Worm (Caenorhabditis elegans) whole organism, early embryonic: ENCODE data around the gene kat-1.

Experiments
- F13C5.2 ChIP-seq: sonication (generic microtip); optimal IDR thresholded peaks from 2 replicates; lab custom pipeline; 2017; ENCODE audit warnings: mild to moderate bottlenecking, missing genetic modification characterization, inconsistent platforms, missing compliant biosample characterization
- aly-1 ChIP-seq: sonication (generic microtip); optimal IDR thresholded peaks from 2 replicates; lab custom pipeline; 2016; ENCODE audit warnings: missing genetic modification characterization, missing compliant biosample characterization
- ama-1 ChIP-seq: fragments of 150-350 bp; optimal IDR thresholded peaks from 2 replicates; lab custom pipeline; 2014
- ceh-13 ChIP-seq: fragments of 200-800 bp; sonication (Bioruptor generic); optimal IDR thresholded peaks from 2 replicates; lab custom pipeline; 2018; ENCODE audit warnings: mild to moderate bottlenecking, missing genetic modification characterization, missing compliant biosample characterization
- ceh-36 ChIP-seq: sonication (generic microtip); optimal IDR thresholded peaks from 2 replicates; lab custom pipeline; 2016; ENCODE audit warnings: missing genetic modification characterization, inconsistent platforms, missing compliant biosample characterization
- hmg-4 ChIP-seq: fragments of 200-800 bp; sonication (Bioruptor generic); optimal IDR thresholded peaks from 2 replicates; lab custom pipeline; 2018; ENCODE audit warnings: mild to moderate bottlenecking, missing genetic modification characterization, missing compliant biosample characterization
- scrt-1 ChIP-seq: fragments of 200-800 bp; sonication (Bioruptor generic); IDR thresholded peaks from 2 replicates; pipeline ENCODE4 v1.3.6; 2022; ENCODE audit warnings: missing genetic modification characterization, missing compliant biosample characterization
- tra-4 ChIP-seq: sonication (generic microtip); optimal IDR thresholded peaks from 2 replicates; lab custom pipeline; 2017; ENCODE audit warnings: missing genetic modification characterization, missing compliant biosample characterization

- TF ChIP-seq hmg-4 (no peak), tra-4 (no peak), ama-1 (lab: Kevin White, UChicago) (no peak), scrt-1 (no peak), ceh-36 (tag; lab: Kevin White, UChicago) (no peak), ceh-13 (no peak), F13C5.2 (tag; lab: Kevin White, UChicago) (no peak), aly-1 (tag; lab: Kevin White, UChicago) (no peak)
These were observed 45.9 kb downstream of the kat-1 start for ce11 chrII:7119525-7119924.
